Worm (Caenorhabditis elegans): ENCODE data around the gene C14C6.8.

DNA sequence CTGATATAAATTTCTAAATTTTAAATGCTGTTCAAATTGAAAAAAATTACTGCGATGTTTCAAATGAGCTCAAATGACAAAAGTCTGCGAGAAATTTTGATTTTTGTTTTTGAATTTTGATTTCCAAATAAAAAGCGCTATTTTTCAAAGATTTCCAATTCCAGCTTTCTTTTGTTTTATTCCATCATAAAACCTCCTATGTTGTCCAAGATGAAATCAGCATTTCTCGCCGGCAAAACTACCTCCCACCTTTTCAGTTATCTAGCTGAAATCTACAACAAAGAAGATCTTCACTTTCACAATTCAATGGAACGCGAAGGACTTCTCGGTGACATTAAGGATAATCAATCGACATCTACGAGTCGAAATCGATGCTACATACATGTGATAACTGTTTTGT, 26.0 kb upstream of the C14C6.8 start, which contains the start of gene K06H6.4:
- no peak for TF ChIP-seq elt-2 (tag; optimal IDR thresholded peaks at IDR 0.05)
- no peak for TF ChIP-seq elt-3 (tag; optimal IDR thresholded peaks at IDR 0.05)
- TF ChIP-seq nhr-12 (tag; optimal IDR thresholded peaks at IDR 0.05): no peak
- no peak for TF ChIP-seq zag-1 (tag; optimal IDR thresholded peaks at IDR 0.05)
- no peak for TF ChIP-seq mdl-1 (tag; optimal IDR thresholded peaks at IDR 0.05)
- TF ChIP-seq isw-1 (GFP tag; IDR thresholded peaks at IDR 0.05): no peak
- no peak for TF ChIP-seq nhr-77 (tag; optimal IDR thresholded peaks at IDR 0.05)
- TF ChIP-seq ama-1 (optimal IDR thresholded peaks at IDR 0.05): no peak
- TF ChIP-seq snpc-4 (tag; optimal IDR thresholded peaks at IDR 0.05): no peak

Data from whole organism, L1 larva.